Worm (Caenorhabditis elegans) whole organism, L1 larva: ENCODE measurements around the gene nspc-18.

Experiments used
- ama-1 ChIP-seq: fragments of 150-350 bp; optimal IDR thresholded peaks from 2 replicates; lab custom pipeline; 2014
- ces-1 ChIP-seq: fragments of 150-350 bp; optimal IDR thresholded peaks from 2 replicates; lab custom pipeline; 2014; ENCODE audit warnings: missing biosample characterization, missing genetic modification reagents, missing genetic modification characterization
- dsc-1 ChIP-seq: sonication (generic microtip); optimal IDR thresholded peaks from 2 replicates; lab custom pipeline; 2016; ENCODE audit warnings: mild to moderate bottlenecking, missing genetic modification characterization, missing compliant biosample characterization
- elt-3 ChIP-seq, 6 experiments: fragments of 150-350 bp in 1 of 6; sonication (generic microtip); optimal IDR thresholded peaks; 2 replicates each; lab custom pipeline; 2017 to 2018; ENCODE audit warnings: missing biosample characterization in 6 of 6, missing genetic modification characterization in 6 of 6, inconsistent platforms in 1 of 6
- lin-15B ChIP-seq: fragments of 150-350 bp; sonication (generic microtip); optimal IDR thresholded peaks from 3 replicates; lab custom pipeline; 2014; ENCODE audit warnings: missing biosample characterization, missing genetic modification characterization
- lsy-2 ChIP-seq, 2 experiments: fragments of 150-350 bp; optimal IDR thresholded peaks; 2 replicates each; lab custom pipeline; 2014; ENCODE audit warnings: missing biosample characterization in 2 of 2, missing genetic modification characterization in 2 of 2
- nhr-11 ChIP-seq: fragments of 150-350 bp; optimal IDR thresholded peaks from 2 replicates; lab custom pipeline; 2014; ENCODE audit warnings: missing biosample characterization, missing genetic modification characterization
- nhr-28 ChIP-seq: fragments of 150-350 bp; optimal IDR thresholded peaks from 2 replicates; lab custom pipeline; 2014; ENCODE audit warnings: missing biosample characterization, missing genetic modification characterization
- nhr-76 ChIP-seq: sonication (generic microtip); optimal IDR thresholded peaks from 2 replicates; lab custom pipeline; 2017; ENCODE audit warnings: missing biosample characterization, missing genetic modification characterization
- nhr-90 ChIP-seq: sonication (generic microtip); optimal IDR thresholded peaks from 2 replicates; lab custom pipeline; 2016; ENCODE audit warnings: mild to moderate bottlenecking, missing genetic modification characterization, missing compliant biosample characterization; ENCODE audit not compliant: poor library complexity
- pqm-1 ChIP-seq: sonication (generic microtip); optimal IDR thresholded peaks from 3 replicates; lab custom pipeline; 2017; ENCODE audit warnings: missing biosample characterization, missing genetic modification characterization
- unc-130 ChIP-seq: fragments of 150-350 bp; optimal IDR thresholded peaks from 2 replicates; lab custom pipeline; 2017; ENCODE audit warnings: missing biosample characterization, missing genetic modification characterization, inconsistent platforms
- unc-62 ChIP-seq: fragments of 150-350 bp; optimal IDR thresholded peaks from 2 replicates; lab custom pipeline; 2014; ENCODE audit warnings: missing biosample characterization, missing genetic modification reagents, missing genetic modification characterization
- ztf-11 ChIP-seq, 2 experiments: sonication (generic microtip); optimal IDR thresholded peaks; 2 replicates each; lab custom pipeline; 2016 to 2017; ENCODE audit warnings: missing genetic modification characterization in 2 of 2, missing biosample characterization in 1 of 2, missing compliant biosample characterization in 1 of 2

DNA sequence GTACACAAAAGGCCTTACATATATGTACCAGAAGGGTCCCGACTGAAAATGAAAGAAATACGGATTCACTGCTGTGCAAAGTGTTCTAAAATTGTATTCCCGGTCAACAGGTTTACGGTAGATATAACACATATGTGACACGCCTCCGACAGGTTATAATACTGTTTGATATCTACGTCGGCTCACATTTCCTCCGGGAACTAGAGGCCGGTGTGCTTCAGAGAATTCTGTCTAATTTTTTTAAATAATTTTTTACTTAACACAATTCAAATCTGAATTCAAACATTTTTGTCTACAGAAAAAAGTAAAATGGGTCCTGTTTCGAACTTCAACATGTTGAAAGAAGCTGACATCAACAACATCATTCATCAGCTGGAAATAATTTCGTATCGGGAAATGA, 15.8 kb upstream of the nspc-18 start, which contains the start of gene T24C2.3:
- no peak for TF ChIP-seq nhr-28 (tag; lab: Kevin White, UChicago)
- TF ChIP-seq nhr-76, result no peak
- no peak for TF ChIP-seq lin-15B (tag; lab: Kevin White, UChicago)
- no peak for TF ChIP-seq nhr-90 (tag; lab: Kevin White, UChicago)
- TF ChIP-seq pqm-1 (tag; lab: Kevin White, UChicago), result no peak
- no peak for TF ChIP-seq ces-1 (GFP tag; lab: Kevin White, UChicago)
- no peak for TF ChIP-seq unc-62
- TF ChIP-seq lsy-2 (tag; optimal IDR thresholded peaks at IDR 0.05; lab: Kevin White, UChicago), result no peak
- no peak for TF ChIP-seq elt-3 (tag; optimal IDR thresholded peaks at IDR 0.05; lab: Kevin White, UChicago)
- TF ChIP-seq nhr-11 (tag; lab: Kevin White, UChicago), result no peak
- TF ChIP-seq ztf-11 (tag; optimal IDR thresholded peaks at IDR 0.05; lab: Kevin White, UChicago), result no peak
- no peak for TF ChIP-seq dsc-1 (tag; lab: Kevin White, UChicago)
- no peak for TF ChIP-seq ama-1 (lab: Kevin White, UChicago)
- no peak for TF ChIP-seq unc-130 (tag; lab: Kevin White, UChicago)
